Worm (Caenorhabditis elegans) whole organism, L4 larva: ENCODE results near the gene C08F11.3.
"Not testable (repeated sequence)": the region's sequence is repeated elsewhere in the genome, so short reads cannot be mapped to it uniquely, and the experiment has no call there.

ENCODE experiments used
- arid-1 ChIP-seq: fragments of 200-800 bp; sonication (Bioruptor generic); conservative IDR thresholded peaks from 2 replicates; pipeline ENCODE4 v1.3.6; 2022; ENCODE audit warnings: missing genetic modification reagents, missing genetic modification characterization, missing compliant biosample characterization
- daf-12 ChIP-seq: fragments of 150-350 bp; optimal IDR thresholded peaks from 2 replicates; lab custom pipeline; 2014; ENCODE audit warnings: missing biosample characterization, missing genetic modification reagents, missing genetic modification characterization
- daf-19 ChIP-seq: fragments of 200-800 bp; sonication (Bioruptor generic); conservative IDR thresholded peaks from 2 replicates; pipeline ENCODE4 v1.3.6; 2022; ENCODE audit warnings: missing genetic modification characterization, missing compliant biosample characterization
- hlh-30 ChIP-seq: sonication (generic microtip); optimal IDR thresholded peaks from 2 replicates; lab custom pipeline; 2017; ENCODE audit warnings: antibody characterized with exemption, mild to moderate bottlenecking, missing genetic modification characterization, missing compliant biosample characterization; ENCODE audit not compliant: insufficient read depth
- lin-1 ChIP-seq: fragments of 200-800 bp; sonication (Bioruptor generic); IDR thresholded peaks from 2 replicates; pipeline ENCODE4 v1.3.6; 2022; ENCODE audit warnings: missing genetic modification reagents, missing genetic modification characterization, missing compliant biosample characterization
- lin-13 ChIP-seq: fragments of 150-350 bp; optimal IDR thresholded peaks from 2 replicates; lab custom pipeline; 2014; ENCODE audit warnings: missing biosample characterization, missing genetic modification reagents, missing genetic modification characterization
- lin-39 ChIP-seq: fragments of 150-350 bp; optimal IDR thresholded peaks from 2 replicates; lab custom pipeline; 2014; ENCODE audit warnings: missing biosample characterization, missing genetic modification reagents, missing genetic modification characterization
- mdt-29 ChIP-seq: fragments of 200-800 bp; sonication (Bioruptor generic); IDR thresholded peaks from 2 replicates; pipeline ENCODE4 v1.3.6; 2022; ENCODE audit warnings: missing genetic modification reagents, missing genetic modification characterization, missing compliant biosample characterization
- mes-2 ChIP-seq: sonication (generic microtip); optimal IDR thresholded peaks from 2 replicates; lab custom pipeline; 2016; ENCODE audit warnings: missing genotype, mild to moderate bottlenecking, missing genetic modification characterization, missing compliant biosample characterization; ENCODE audit not compliant: poor library complexity, severe bottlenecking
- nhr-11 ChIP-seq: fragments of 150-350 bp; optimal IDR thresholded peaks from 2 replicates; lab custom pipeline; 2014; ENCODE audit warnings: missing biosample characterization, missing genetic modification characterization
- nhr-41 ChIP-seq: fragments of 200-800 bp; sonication (Bioruptor generic); IDR thresholded peaks from 2 replicates; pipeline ENCODE4 v1.3.6; 2022; ENCODE audit warnings: missing genetic modification reagents, missing genetic modification characterization, missing compliant biosample characterization
- snpc-1.2 ChIP-seq: fragments of 200-800 bp; sonication (Bioruptor generic); IDR thresholded peaks from 2 replicates; pipeline ENCODE4 v1.3.6; 2022; ENCODE audit warnings: missing genetic modification reagents, missing genetic modification characterization, missing compliant biosample characterization
- spr-3 ChIP-seq: fragments of 200-800 bp; sonication (Bioruptor generic); optimal IDR thresholded peaks from 2 replicates; lab custom pipeline; 2018; ENCODE audit warnings: mild to moderate bottlenecking, missing genetic modification characterization, missing compliant biosample characterization
- zag-1 ChIP-seq: fragments of 150-350 bp; optimal IDR thresholded peaks from 2 replicates; lab custom pipeline; 2014; ENCODE audit warnings: missing biosample characterization, missing genetic modification characterization
- zfp-2 ChIP-seq: sonication (generic microtip); optimal IDR thresholded peaks from 2 replicates; lab custom pipeline; 2016; ENCODE audit warnings: mild to moderate bottlenecking, missing genetic modification characterization, missing compliant biosample characterization
- zfp-3 ChIP-seq: fragments of 200-800 bp; sonication (Bioruptor generic); conservative IDR thresholded peaks from 2 replicates; pipeline ENCODE4 v1.3.6; 2022; ENCODE audit warnings: missing genetic modification reagents, missing genetic modification characterization, missing compliant biosample characterization

The C08F11.3 gene

DNA sequence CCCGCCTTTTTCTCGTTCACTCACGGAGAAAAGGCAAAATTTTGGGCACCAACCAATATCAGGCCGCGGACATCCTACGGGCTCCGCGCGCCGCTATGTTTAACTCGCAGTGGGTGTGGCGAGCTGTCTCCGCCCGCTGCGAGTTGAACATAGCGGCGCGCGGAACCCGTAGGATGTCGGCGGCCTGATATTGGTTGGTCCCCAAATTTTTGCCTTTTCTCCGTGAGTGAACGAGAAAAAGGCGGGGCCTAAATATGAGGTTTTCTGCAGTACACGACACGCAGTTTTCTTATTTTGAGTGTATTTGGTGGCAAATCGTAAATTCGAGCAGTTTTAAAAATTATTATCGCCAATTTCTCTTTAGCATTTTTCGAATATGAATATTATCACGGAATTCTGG is 38.8 kb downstream of the C08F11.3 start:
- TF ChIP-seq snpc-1.2 (GFP tag; lab: Robert Waterston, UW), result peak; percentile 92
- 0 out of 2 replicates have a peak, but pooled peaks have one; percentile 45 for TF ChIP-seq mdt-29 (GFP tag; lab: Robert Waterston, UW)

DNA sequence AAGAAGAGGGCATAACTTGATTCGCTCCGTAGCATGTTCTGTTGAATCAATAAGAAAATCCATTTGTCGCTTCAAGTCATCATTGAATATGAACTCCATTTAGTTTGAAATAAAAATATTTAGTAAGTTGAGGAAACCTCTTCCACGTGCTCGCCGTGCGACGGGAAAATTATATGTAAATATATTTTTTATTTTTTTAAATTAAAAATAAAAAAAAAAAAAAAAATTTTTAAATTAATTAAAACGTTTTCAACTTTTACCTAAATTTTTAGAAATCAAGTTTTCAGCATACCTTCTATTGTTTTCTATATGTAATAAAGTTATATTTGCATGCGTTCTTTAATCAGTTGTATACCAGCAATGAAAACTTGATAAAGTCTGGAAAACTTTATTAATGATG is 40.1 kb downstream of the C08F11.3 start, which contains the start of gene Y45F10C.1:
Y45F10C.1 (minus strand) TSS at position 101 of the 400 bp plus-strand sequence.
- TF ChIP-seq daf-19 (GFP tag; lab: Robert Waterston, UW); hlh-30 (tag; lab: Kevin White, UChicago); lin-39 (tag; lab: Kevin White, UChicago): not testable (repeated sequence)

DNA sequence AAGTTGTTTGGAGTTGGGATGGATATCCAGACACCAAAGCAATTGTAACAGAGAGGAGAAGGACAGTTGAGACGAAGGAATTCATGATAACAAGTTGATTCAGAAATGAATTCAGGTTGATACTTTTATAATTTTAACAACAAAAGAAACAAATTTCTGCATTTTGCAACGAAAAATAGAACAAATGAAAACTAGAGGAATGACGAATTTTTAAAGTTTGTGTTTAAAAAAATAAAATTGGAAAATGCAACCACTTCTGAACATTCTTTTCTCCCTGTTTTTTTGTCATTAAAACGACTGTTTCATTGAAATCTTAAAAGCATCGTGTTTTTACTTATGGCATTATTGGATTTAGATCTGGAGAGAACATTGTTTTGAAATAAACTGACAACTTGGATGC is 43.3 kb downstream of the C08F11.3 start, which contains the start of gene Y45F10C.2:
Y45F10C.2 (minus strand) TSS at position 101 of the 400 bp plus-strand sequence.
- not testable (repeated sequence) for TF ChIP-seq nhr-11 (tag; lab: Kevin White, UChicago); zfp-2 (tag; lab: Kevin White, UChicago); lin-13

- no peak for TF ChIP-seq zag-1 (tag; lab: Kevin White, UChicago)
Observed at ce11 chrIV:13664090-13664489, 44.8 kb downstream of the C08F11.3 start, which contains the start of gene Y45F10C.4. TSS of gene Y45F10C.4 (minus strand) at chrIV:13664190.

DNA sequence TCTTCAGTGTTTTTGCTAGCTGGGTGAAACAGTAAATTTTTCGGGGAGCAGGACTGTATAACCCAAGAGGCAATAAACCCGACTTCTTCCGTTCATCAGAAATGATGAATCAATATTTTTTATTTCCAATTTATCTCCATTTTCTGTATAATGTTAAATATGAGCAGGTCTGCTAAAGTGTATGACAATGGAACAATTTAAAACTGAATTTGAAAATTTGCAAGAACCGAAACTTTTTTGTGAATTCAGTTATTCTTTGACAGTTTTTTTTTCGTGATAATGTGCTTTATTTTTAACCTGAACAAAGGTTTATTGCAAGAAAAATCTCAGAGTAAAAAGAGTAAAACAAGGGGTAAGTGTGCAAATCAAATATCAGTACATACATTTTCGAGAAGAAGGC is 45.8 kb downstream of the C08F11.3 start:
- TF ChIP-seq snpc-1.2 (GFP tag; lab: Robert Waterston, UW) (0 out of 2 replicates have a peak, but pooled peaks have one; percentile 47), daf-12 (no peak)
- TF ChIP-seq, all 104 proteins: peak for 1

DNA sequence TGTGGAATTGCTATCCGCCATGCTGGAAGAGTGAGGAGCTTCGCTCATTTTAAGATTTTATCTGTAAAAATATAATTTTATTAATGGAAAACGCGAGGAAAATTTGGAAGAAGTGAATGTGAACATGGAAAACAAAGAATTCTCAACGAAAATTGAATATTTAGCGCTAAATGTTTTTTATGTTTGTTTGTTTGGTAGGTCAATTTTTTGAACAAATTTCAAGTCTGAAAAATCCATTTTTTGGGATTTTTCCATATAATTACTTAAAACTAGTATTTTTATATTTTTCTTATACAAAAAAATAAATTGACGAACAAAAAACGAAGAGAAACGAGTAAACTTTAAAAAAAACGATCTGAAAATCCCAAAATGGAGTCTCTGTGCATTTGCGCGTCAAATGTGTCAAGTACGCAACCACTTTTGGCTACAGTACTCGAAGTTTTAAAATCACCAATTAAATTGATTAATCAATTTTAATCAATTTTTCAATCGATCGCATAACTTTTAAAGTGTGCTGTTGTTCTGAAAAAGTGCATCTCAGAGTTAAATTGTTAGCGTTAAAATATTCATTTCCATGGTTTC is 47.6 kb downstream of the C08F11.3 start, which contains the start of gene fbxa-215:
fbxa-215 (minus strand) TSS at position 61 of the 582 bp plus-strand sequence.
- peak; percentile 70; the same call in 1 of the 2 replicates for TF ChIP-seq snpc-1.2 (GFP tag; lab: Robert Waterston, UW)
- no peak for TF ChIP-seq spr-3 (GFP tag; lab: Kevin White, UChicago)
- TF ChIP-seq nhr-41, result no peak
- TF ChIP-seq lin-1 (GFP tag; lab: Robert Waterston, UW), result no peak
- TF ChIP-seq mes-2, result no peak
- no peak for TF ChIP-seq zfp-3 (GFP tag; lab: Robert Waterston, UW)

DNA sequence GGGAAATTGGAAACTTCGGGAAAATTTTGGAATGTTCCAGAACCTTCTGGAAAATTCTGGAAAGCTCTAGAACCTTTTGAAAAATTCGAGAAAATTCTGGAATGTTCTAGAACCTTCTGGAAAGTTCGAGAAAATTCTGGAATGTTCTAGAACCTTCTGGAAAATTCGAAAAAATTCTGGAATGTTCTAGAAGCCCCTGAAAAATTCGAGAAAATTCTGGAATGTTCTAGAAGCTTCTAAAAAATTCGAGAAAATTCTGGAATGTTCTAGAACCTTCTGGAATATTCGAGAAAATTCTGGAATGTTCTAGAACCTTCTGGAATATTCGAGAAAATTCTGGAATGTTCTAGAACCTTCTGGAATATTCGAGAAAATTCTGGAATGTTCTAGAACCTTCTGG is 48.7 kb downstream of the C08F11.3 start:
- 0 out of 2 replicates have a peak, but pooled peaks have one; percentile 45 for TF ChIP-seq arid-1 (GFP tag; lab: Robert Waterston, UW)
- TF ChIP-seq snpc-1.2 (GFP tag; lab: Robert Waterston, UW), result peak; percentile 77
- TF ChIP-seq, all 104 proteins: peak for 2; not testable (repeated sequence) for 102
